Fruit fly (Drosophila melanogaster): Measurements from ENCODE around the gene CG9356.

Gene CG9356

dm6 chr3R:9365893-9366500 lies 38.1 kb downstream of the CG9356 start:
- no peak for TF ChIP-seq lz (GFP tag; optimal IDR thresholded peaks at IDR 0.05)
- TF ChIP-seq Eip93F (GFP tag; optimal IDR thresholded peaks at IDR 0.05) = peak; percentile 32
- TF ChIP-seq dsx (GFP tag; optimal IDR thresholded peaks at IDR 0.05; ENCODE audit: poor library complexity, severe bottlenecking) = no peak
- TF ChIP-seq Smox (GFP tag; optimal IDR thresholded peaks at IDR 0.05) = no peak
- TF ChIP-seq Eip78C (GFP tag) = peak; percentile 39
- no peak for TF ChIP-seq Eip75B (GFP tag; optimal IDR thresholded peaks at IDR 0.05)
- TF ChIP-seq cyc (GFP tag; optimal IDR thresholded peaks at IDR 0.05) = no peak
- no peak for TF ChIP-seq CG32006 (GFP tag; optimal IDR thresholded peaks at IDR 0.05)
- no peak for TF ChIP-seq CG1621 (tag; optimal IDR thresholded peaks at IDR 0.05)
- TF ChIP-seq CG10669 (GFP tag; optimal IDR thresholded peaks at IDR 0.05) = no peak
- TF ChIP-seq CG6808 (GFP tag; optimal IDR thresholded peaks at IDR 0.05) = peak; percentile 2
- TF ChIP-seq vri (GFP tag; optimal IDR thresholded peaks at IDR 0.05) = peak; percentile 76

dm6 chr3R:9365121-9365520 lies 38.9 kb downstream of the CG9356 start, which contains the start of gene Srr:
Srr (plus strand) TSS chr3R:9365398.
- no peak for TF ChIP-seq CG4318 (GFP tag; optimal IDR thresholded peaks at IDR 0.05)
- peak; percentile 94 for TF ChIP-seq svp (GFP tag)

dm6 chr3R:9363066-9363719 lies 40.9 kb downstream of the CG9356 start, which contains the start of gene CG18473:
CG18473 (plus strand) TSS chr3R:9363305.
- peak; percentile 93 for TF ChIP-seq svp (GFP tag)
- no peak for TF ChIP-seq eg (GFP tag; IDR thresholded peaks at IDR 0.05)
- peak; percentile 65 for TF ChIP-seq Eip78C (GFP tag)
- TF ChIP-seq fkh (GFP tag; optimal IDR thresholded peaks at IDR 0.05) = peak; percentile 10

dm6 chr3R:9359393-9359792 lies 44.7 kb downstream of the CG9356 start:
- TF ChIP-seq CG8319 (GFP tag; optimal IDR thresholded peaks at IDR 0.05) (no peak), dac (GFP tag; optimal IDR thresholded peaks at IDR 0.05) (no peak), CG4318 (GFP tag; optimal IDR thresholded peaks at IDR 0.05) (no peak), Blimp-1 (GFP tag; optimal IDR thresholded peaks at IDR 0.05) (no peak), ss (GFP tag; optimal IDR thresholded peaks at IDR 0.05) (no peak), esn (GFP tag; optimal IDR thresholded peaks at IDR 0.05) (no peak), CG8632 (GFP tag; optimal IDR thresholded peaks at IDR 0.05) (no peak)

dm6 chr3R:9355195-9355594 lies 48.9 kb downstream of the CG9356 start, which contains the start of gene CG43675:
CG43675 (plus strand) TSS chr3R:9355495.
- no peak for TF ChIP-seq CG6808 (GFP tag; optimal IDR thresholded peaks at IDR 0.05)
- no peak for TF ChIP-seq fkh (GFP tag; optimal IDR thresholded peaks at IDR 0.05)
- TF ChIP-seq Eip93F (GFP tag; optimal IDR thresholded peaks at IDR 0.05) = no peak
- no peak for TF ChIP-seq CG32006 (GFP tag; optimal IDR thresholded peaks at IDR 0.05)
- no peak for TF ChIP-seq svp (GFP tag)
- no peak for TF ChIP-seq Hr38 (GFP tag; optimal IDR thresholded peaks at IDR 0.05)
- TF ChIP-seq ss (GFP tag; optimal IDR thresholded peaks at IDR 0.05) = no peak
- no peak for TF ChIP-seq Blimp-1 (GFP tag; optimal IDR thresholded peaks at IDR 0.05)
- TF ChIP-seq Lpt (GFP tag; optimal IDR thresholded peaks at IDR 0.05) = no peak
- no peak for TF ChIP-seq CG34406 (GFP tag; optimal IDR thresholded peaks at IDR 0.05)
- TF ChIP-seq net (GFP tag; optimal IDR thresholded peaks at IDR 0.05) = no peak
- no peak for TF ChIP-seq CG6854 (GFP tag; optimal IDR thresholded peaks at IDR 0.05)
- TF ChIP-seq CG9139 (GFP tag; optimal IDR thresholded peaks at IDR 0.05) = no peak

- TF ChIP-seq CG11762 (GFP tag; optimal IDR thresholded peaks at IDR 0.05; ENCODE audit: insufficient read depth) (peak; percentile 88), fd85E (GFP tag; optimal IDR thresholded peaks at IDR 0.05) (no peak), Ets96B (tag; optimal IDR thresholded peaks at IDR 0.05) (peak; percentile 87), CG6854 (GFP tag; optimal IDR thresholded peaks at IDR 0.05) (peak; percentile 62), Eip78C (GFP tag) (peak; percentile 98), acj6 (GFP tag; optimal IDR thresholded peaks at IDR 0.05) (peak; percentile 90), dsx (GFP tag; optimal IDR thresholded peaks at IDR 0.05; ENCODE audit: poor library complexity, severe bottlenecking) (peak; percentile 55), CG6792 (GFP tag; optimal IDR thresholded peaks at IDR 0.05) (peak; percentile 87), CG6163 (GFP tag; IDR thresholded peaks at IDR 0.05) (no peak), Hr39 (GFP tag; optimal IDR thresholded peaks at IDR 0.05) (peak; percentile 71), CG3919 (GFP tag; optimal IDR thresholded peaks at IDR 0.05) (peak; percentile 90), Sox15 (GFP tag; optimal IDR thresholded peaks at IDR 0.05) (peak; percentile 64), Met (GFP tag; optimal IDR thresholded peaks at IDR 0.05) (peak; percentile 88), CG7368 (GFP tag; optimal IDR thresholded peaks at IDR 0.05) (peak; percentile 77), Eip93F (GFP tag; optimal IDR thresholded peaks at IDR 0.05) (peak; percentile 90), CG11294 (GFP tag; IDR thresholded peaks at IDR 0.05) (no peak)
Measured at dm6 chr3R:9353276-9353652, 50.8 kb downstream of the CG9356 start.

Data from whole organism, prepupa.